Worm (Caenorhabditis elegans): ENCODE measurements around the gene srt-15.

srt-15 gene

DNA sequence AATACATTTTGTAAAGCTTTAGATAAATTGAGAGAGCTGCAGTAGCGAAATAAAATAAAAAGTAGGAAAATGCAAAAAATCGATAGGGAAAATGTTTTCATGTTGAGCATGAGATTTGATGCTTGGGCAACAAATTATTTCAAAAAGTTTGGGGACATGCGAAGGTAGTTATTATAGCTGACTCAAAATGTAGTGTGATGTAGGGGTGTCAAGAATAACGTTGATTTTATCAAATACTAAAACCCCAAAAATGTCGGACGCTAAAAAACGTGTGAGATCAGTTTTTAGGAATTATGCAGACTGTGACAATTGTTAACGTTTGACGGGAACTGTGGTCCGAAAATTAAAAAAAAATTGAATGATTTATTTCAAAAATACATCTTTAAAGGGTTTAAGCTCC lies 40.7 kb downstream of the srt-15 start, which contains the start of gene irld-12:
TSS of gene irld-12 (minus strand) at position 101 of the 400 bp plus-strand sequence.
- TF ChIP-seq lin-11 (tag; optimal IDR thresholded peaks at IDR 0.05): no peak
- TF ChIP-seq K09A11.1 (tag; optimal IDR thresholded peaks at IDR 0.05; ENCODE audit: insufficient read depth): no peak
- TF ChIP-seq fax-1 (tag; optimal IDR thresholded peaks at IDR 0.05): no peak
- no peak for TF ChIP-seq syd-9 (tag; optimal IDR thresholded peaks at IDR 0.05)
- no peak for TF ChIP-seq ceh-22 (tag; optimal IDR thresholded peaks at IDR 0.05)
- no peak for TF ChIP-seq F13H6.1 (tag; optimal IDR thresholded peaks at IDR 0.05)
- no peak for TF ChIP-seq ztf-16 (tag; optimal IDR thresholded peaks at IDR 0.05)
- TF ChIP-seq madf-2 (tag; optimal IDR thresholded peaks at IDR 0.05): no peak
- no peak for TF ChIP-seq elt-2 (tag; optimal IDR thresholded peaks at IDR 0.05)
- no peak for TF ChIP-seq ceh-19 (GFP tag; optimal IDR thresholded peaks at IDR 0.05)

DNA sequence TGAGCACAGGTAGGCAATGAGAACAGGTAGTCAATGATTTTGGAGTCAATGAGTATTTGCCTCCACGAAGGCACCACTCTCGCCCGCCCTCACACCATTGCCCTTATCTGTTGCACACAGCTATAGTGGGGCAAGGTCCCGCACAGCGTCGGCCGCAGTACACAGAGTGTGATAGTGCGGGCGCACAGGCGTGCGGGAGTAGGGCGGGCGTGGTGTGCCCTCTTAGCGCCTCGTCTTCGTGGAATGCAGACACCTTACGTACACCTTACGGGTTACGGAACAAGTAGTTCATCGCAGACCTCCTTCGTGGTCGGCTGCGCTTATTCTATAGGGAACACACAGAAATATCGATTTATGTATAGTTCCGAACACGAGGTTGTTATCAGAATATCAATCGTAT lies 44.0 kb downstream of the srt-15 start:
- no peak for TF ChIP-seq C38D4.7 (GFP tag; optimal IDR thresholded peaks at IDR 0.05)
- TF ChIP-seq pha-2 (tag; optimal IDR thresholded peaks at IDR 0.05): no peak
- no peak for TF ChIP-seq ref-2 (tag; optimal IDR thresholded peaks at IDR 0.05)
- no peak for TF ChIP-seq C08G9.2 (tag; optimal IDR thresholded peaks at IDR 0.05)
- TF ChIP-seq lin-11 (tag; optimal IDR thresholded peaks at IDR 0.05): no peak
- no peak for TF ChIP-seq mec-3 (tag; optimal IDR thresholded peaks at IDR 0.05; ENCODE audit: borderline replicate concordance)

DNA sequence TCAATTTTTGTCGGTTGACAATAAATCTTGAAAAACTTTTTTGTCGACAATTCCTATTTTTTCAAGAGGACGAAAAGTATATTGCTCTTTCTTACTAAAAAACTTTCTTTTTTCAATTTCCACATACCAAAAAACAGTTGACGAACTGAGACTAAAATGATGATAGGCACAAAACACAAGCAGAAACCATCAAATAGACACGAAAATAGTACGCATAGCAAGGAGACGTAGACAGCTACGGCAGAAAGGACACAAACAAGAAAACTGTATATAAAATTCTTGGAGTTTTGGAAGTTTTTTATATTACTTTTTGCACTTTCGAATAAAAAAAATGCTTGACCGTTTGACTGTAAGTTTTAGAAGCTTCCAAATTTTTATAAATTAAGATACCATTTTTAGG lies 47.8 kb downstream of the srt-15 start, which contains the start of gene K12D9.1:
TSS of gene K12D9.1 (plus strand) at position 301 of the 400 bp plus-strand sequence.
- no peak for TF ChIP-seq elt-4 (tag; optimal IDR thresholded peaks at IDR 0.05)
- no peak for TF ChIP-seq pax-1 (tag; optimal IDR thresholded peaks at IDR 0.05)

DNA sequence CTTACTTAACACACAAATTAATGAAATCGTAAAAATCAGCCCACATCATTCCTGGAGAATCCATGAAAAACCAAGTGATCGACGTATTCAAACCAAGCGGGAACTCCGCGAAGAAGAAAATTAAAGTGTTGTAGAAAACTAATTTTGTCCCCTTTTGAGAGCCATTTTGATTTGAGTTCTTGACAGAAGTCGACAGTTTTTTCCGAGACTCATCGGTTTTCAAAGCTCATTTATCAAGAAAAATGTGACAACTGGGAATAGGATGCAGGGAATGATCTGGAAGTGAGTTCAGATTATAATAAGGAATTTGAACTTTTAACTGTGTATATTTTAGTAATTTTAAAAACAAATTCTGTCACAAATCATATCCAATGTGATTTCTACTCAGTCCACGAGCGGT lies 50.6 kb downstream of the srt-15 start, which contains the start of gene srw-135:
TSS of gene srw-135 (minus strand) at position 101 of the 400 bp plus-strand sequence.
- no peak for TF ChIP-seq pha-2 (tag; optimal IDR thresholded peaks at IDR 0.05)
- TF ChIP-seq hlh-6 (tag; optimal IDR thresholded peaks at IDR 0.05): no peak
- TF ChIP-seq pat-9 (tag; optimal IDR thresholded peaks at IDR 0.05): no peak
- no peak for TF ChIP-seq ref-2 (tag; optimal IDR thresholded peaks at IDR 0.05)
- no peak for TF ChIP-seq Y22D7AL.16 (tag; optimal IDR thresholded peaks at IDR 0.05)
- no peak for TF ChIP-seq ahr-1 (tag; optimal IDR thresholded peaks at IDR 0.05)
- no peak for TF ChIP-seq fkh-6 (tag; optimal IDR thresholded peaks at IDR 0.05)
- TF ChIP-seq ztf-16 (tag; optimal IDR thresholded peaks at IDR 0.05): no peak
- TF ChIP-seq zip-5 (tag; optimal IDR thresholded peaks at IDR 0.05): no peak

DNA sequence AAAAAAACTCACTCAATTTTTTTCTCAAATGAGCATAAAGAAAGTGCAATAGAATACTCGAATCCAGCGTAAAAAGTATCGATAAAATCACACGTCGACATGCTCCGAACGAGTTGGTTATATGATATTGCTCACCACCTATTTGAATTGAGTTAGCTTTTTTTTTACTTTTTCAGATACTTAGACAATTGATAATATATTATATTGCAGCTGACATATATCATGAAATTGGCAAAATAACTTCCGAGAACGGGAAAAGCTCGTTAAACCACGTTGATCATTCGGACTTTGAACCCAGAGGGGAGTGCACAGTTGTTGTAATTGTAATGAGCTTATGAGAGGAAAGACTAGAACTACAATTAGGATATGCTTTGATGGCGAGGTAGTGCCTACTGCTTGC lies 51.5 kb downstream of the srt-15 start, which contains the start of gene srw-136:
TSS of gene srw-136 (minus strand) at position 101 of the 400 bp plus-strand sequence.
- TF ChIP-seq dve-1 (tag; optimal IDR thresholded peaks at IDR 0.05): no peak
- TF ChIP-seq gmeb-2 (tag; optimal IDR thresholded peaks at IDR 0.05): no peak
- no peak for TF ChIP-seq fkh-10 (GFP tag; optimal IDR thresholded peaks at IDR 0.05)
- TF ChIP-seq ceh-2 (tag; optimal IDR thresholded peaks at IDR 0.05): no peak
- TF ChIP-seq lin-11 (tag; optimal IDR thresholded peaks at IDR 0.05): no peak

Measured in whole organism, late embryonic.